Worm (Caenorhabditis elegans): ENCODE measurements around the gene mrpl-40.

The mrpl-40 gene

DNA sequence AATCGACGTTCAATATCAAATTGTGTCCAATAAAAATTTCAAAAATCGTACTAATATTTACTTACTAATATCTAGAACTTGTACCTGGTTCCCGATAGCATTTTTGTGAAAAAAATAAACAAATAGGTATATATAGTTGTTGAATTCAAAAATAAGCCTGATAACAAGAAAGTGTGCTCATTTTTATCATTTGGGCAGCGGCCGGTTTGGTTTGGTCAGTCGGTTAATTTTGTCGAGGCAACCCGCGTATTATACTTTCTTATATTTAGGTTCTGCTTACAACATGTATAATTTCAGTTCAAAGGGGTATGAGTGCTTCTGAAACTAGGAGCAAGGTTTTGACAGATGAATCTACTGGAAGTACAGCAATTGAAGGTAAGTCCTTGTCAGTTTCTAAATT lies 43.3 kb downstream of the mrpl-40 start, which contains the start of the genes nhr-280 and C29F9.2:
Gene nhr-280, minus strand, starts transcription at position 101 of the 400 bp plus-strand sequence.
Gene C29F9.2, plus strand, starts transcription at position 298 of the 400 bp plus-strand sequence.
- TF ChIP-seq blmp-1 (tag; optimal IDR thresholded peaks at IDR 0.05; ENCODE audit: insufficient read depth) (no peak), C34F6.9 (tag; optimal IDR thresholded peaks at IDR 0.05) (no peak), skn-1 (tag; optimal IDR thresholded peaks at IDR 0.05) (no peak), mbf-1 (tag; optimal IDR thresholded peaks at IDR 0.05) (no peak), ztf-1 (GFP tag; conservative IDR thresholded peaks at IDR 0.05) (no peak), crh-2 (tag; optimal IDR thresholded peaks at IDR 0.05) (no peak), F13H6.1 (tag; optimal IDR thresholded peaks at IDR 0.05) (no peak), sma-3 (GFP tag; optimal IDR thresholded peaks at IDR 0.05) (no peak), elt-1 (tag; optimal IDR thresholded peaks at IDR 0.05) (no peak), nhr-237 (tag; optimal IDR thresholded peaks at IDR 0.05) (no peak), elt-3 (tag; optimal IDR thresholded peaks at IDR 0.05) (no peak), nhr-77 (tag; optimal IDR thresholded peaks at IDR 0.05) (no peak), sma-9 (GFP tag; optimal IDR thresholded peaks at IDR 0.05) (no peak), sma-9 (tag; optimal IDR thresholded peaks at IDR 0.05) (no peak), ztf-4 (tag; optimal IDR thresholded peaks at IDR 0.05) (no peak), Y55F3AM.14 (GFP tag; optimal IDR thresholded peaks at IDR 0.05) (no peak), fos-1 (tag; optimal IDR thresholded peaks at IDR 0.05) (no peak), peb-1 (tag; optimal IDR thresholded peaks at IDR 0.05) (no peak), unc-55 (GFP tag; optimal IDR thresholded peaks at IDR 0.05) (no peak)

ce11 chrIII:131627-132026 lies 44.3 kb downstream of the mrpl-40 start:
- TF ChIP-seq dmd-4 (tag; optimal IDR thresholded peaks at IDR 0.05) = no peak
- peak; percentile 84 for TF ChIP-seq unc-55 (GFP tag; optimal IDR thresholded peaks at IDR 0.05)
- peak; percentile 60 for TF ChIP-seq crh-2 (tag; optimal IDR thresholded peaks at IDR 0.05)
- TF ChIP-seq F13H6.1 (tag; optimal IDR thresholded peaks at IDR 0.05) = peak; percentile 22
- peak; percentile 79 for TF ChIP-seq nhr-129 (tag; optimal IDR thresholded peaks at IDR 0.05)
- TF ChIP-seq lsy-2 (tag; optimal IDR thresholded peaks at IDR 0.05) = peak in 1 of 2 experiments; percentile 75
- peak; percentile 19 for TF ChIP-seq zag-1 (tag; optimal IDR thresholded peaks at IDR 0.05)
- TF ChIP-seq nhr-6 (tag; optimal IDR thresholded peaks at IDR 0.05) = peak; percentile 31
- TF ChIP-seq nhr-21 (tag; optimal IDR thresholded peaks at IDR 0.05) = peak; percentile 16
- TF ChIP-seq ztf-1 (GFP tag; conservative IDR thresholded peaks at IDR 0.05) = no peak
- TF ChIP-seq fos-1 (tag; optimal IDR thresholded peaks at IDR 0.05) = peak; percentile 54
- peak; percentile 83 for TF ChIP-seq C34F6.9 (tag; optimal IDR thresholded peaks at IDR 0.05)
- TF ChIP-seq gmeb-1 (tag; optimal IDR thresholded peaks at IDR 0.05) = peak; percentile 46
- no peak for TF ChIP-seq aly-2 (tag; optimal IDR thresholded peaks at IDR 0.05)
- TF ChIP-seq sem-4 (tag; optimal IDR thresholded peaks at IDR 0.05) = no peak

DNA sequence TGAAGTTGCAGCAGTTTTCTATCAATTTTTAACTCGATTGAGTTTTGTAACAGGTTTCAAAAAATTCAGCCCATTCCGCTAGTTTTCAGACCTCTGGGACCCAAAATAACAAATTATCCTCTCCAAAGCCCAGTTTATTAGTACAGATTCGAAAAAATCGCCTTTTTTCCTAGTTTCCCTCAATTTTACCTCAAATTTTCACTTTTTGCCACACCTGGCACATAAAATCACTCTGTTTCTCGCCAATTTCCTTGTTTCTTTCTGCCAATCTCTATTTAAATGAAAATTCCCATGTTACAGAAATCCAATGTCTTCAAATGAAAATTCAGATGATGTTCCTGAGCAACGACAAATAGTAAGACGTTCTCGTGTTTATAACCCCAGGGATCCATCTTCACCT lies 44.8 kb downstream of the mrpl-40 start, which contains the start of gene pals-22:
Gene pals-22, plus strand, starts transcription at position 301 of the 400 bp plus-strand sequence.
- TF ChIP-seq ztf-11 (tag; optimal IDR thresholded peaks at IDR 0.05) (no peak), ztf-4 (tag; optimal IDR thresholded peaks at IDR 0.05) (no peak)

DNA sequence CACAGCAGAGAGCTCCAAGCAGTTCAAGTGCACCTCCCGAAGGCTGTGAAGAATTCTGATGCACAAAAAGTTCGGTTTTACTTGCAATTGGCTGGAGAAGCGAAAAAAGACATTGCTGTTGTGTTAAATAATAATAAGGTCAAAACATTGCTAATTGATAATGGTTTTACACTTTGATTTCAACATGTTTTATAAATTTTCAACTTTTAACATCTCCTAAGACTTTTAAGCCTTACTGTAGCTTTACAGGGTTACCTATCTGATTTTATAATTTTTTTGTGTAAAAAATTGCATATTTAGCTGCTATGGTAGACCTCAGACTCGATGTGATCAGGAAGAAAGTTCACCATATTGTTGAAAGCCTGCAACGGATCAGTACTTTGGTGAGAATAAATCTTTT lies 46.8 kb downstream of the mrpl-40 start, which contains the start of gene pals-25:
Gene pals-25, plus strand, starts transcription at position 301 of the 400 bp plus-strand sequence.
- TF ChIP-seq dmd-4 (tag; optimal IDR thresholded peaks at IDR 0.05) (no peak), ztf-1 (GFP tag; conservative IDR thresholded peaks at IDR 0.05) (no peak), nhr-21 (tag; optimal IDR thresholded peaks at IDR 0.05) (no peak), peb-1 (tag; optimal IDR thresholded peaks at IDR 0.05) (no peak), blmp-1 (tag; optimal IDR thresholded peaks at IDR 0.05; ENCODE audit: insufficient read depth) (no peak), ceh-16 (tag; optimal IDR thresholded peaks at IDR 0.05) (no peak), sem-4 (tag; optimal IDR thresholded peaks at IDR 0.05) (no peak), fos-1 (tag; optimal IDR thresholded peaks at IDR 0.05) (no peak), unc-55 (GFP tag; optimal IDR thresholded peaks at IDR 0.05) (no peak), lin-11 (tag; optimal IDR thresholded peaks at IDR 0.05) (no peak)
